Worm (Caenorhabditis elegans): Measurements from ENCODE around the gene lpr-6.

The lpr-6 gene

ce11 chrX:11107076-11107475 lies 47.3 kb downstream of the lpr-6 start, which contains the start of gene clc-17:
Gene clc-17, plus strand, starts transcription at chrX:11107376.
- TF ChIP-seq ztf-4 (tag; optimal IDR thresholded peaks at IDR 0.05) (no peak), nhr-77 (tag; optimal IDR thresholded peaks at IDR 0.05) (no peak)

- TF ChIP-seq ceh-88 (GFP tag; IDR thresholded peaks at IDR 0.05) (no peak), blmp-1 (tag; optimal IDR thresholded peaks at IDR 0.05) (peak; percentile 89)
Measured at ce11 chrX:11109200-11109599, 49.4 kb downstream of the lpr-6 start, which contains the start of gene grd-1. Gene grd-1, plus strand, starts transcription at chrX:11109440.
